Fruit fly (Drosophila melanogaster) whole organism, embryonic: ENCODE measurements around the gene Mco4.

ENCODE experiments used
- CG17186 ChIP-seq: fragments of 200-800 bp; sonication (Bioruptor generic); optimal IDR thresholded peaks from 3 replicates; lab custom pipeline; 2017; ENCODE audit warnings: missing biosample characterization, missing genetic modification reagents, missing genetic modification characterization
- CG17802 ChIP-seq: fragments of 200-800 bp; sonication (Bioruptor generic); optimal IDR thresholded peaks from 2 replicates; lab custom pipeline; 2018; ENCODE audit warnings: missing biosample characterization, mild to moderate bottlenecking, missing genetic modification characterization, moderate library complexity
- CG2129 ChIP-seq: fragments of 200-800 bp; sonication (Bioruptor generic); IDR thresholded peaks from 2 replicates; pipeline ENCODE4 v1.3.6; 2022; ENCODE audit warnings: missing biosample characterization, missing genetic modification characterization; ENCODE audit not compliant: partially characterized antibody
- CG2875 ChIP-seq: fragments of 200-800 bp; sonication (Bioruptor generic); optimal IDR thresholded peaks from 2 replicates; lab custom pipeline; 2017; ENCODE audit warnings: missing biosample characterization, mild to moderate bottlenecking, missing genetic modification characterization, missing genetic modification reagents
- CG34224 ChIP-seq: fragments of 200-800 bp; sonication (Bioruptor generic); IDR thresholded peaks from 3 replicates; pipeline ENCODE4 v1.3.6; 2022; ENCODE audit warnings: missing biosample characterization, missing genetic modification characterization; ENCODE audit not compliant: partially characterized antibody
- CG5180 ChIP-seq: fragments of 200-800 bp; sonication (Bioruptor generic); optimal IDR thresholded peaks from 3 replicates; lab custom pipeline; 2017; ENCODE audit warnings: missing biosample characterization, missing genetic modification characterization, mild to moderate bottlenecking, moderate library complexity, missing genetic modification reagents
- CG6765 ChIP-seq: fragments of 200-800 bp; sonication (Bioruptor generic); optimal IDR thresholded peaks from 3 replicates; lab custom pipeline; 2017; ENCODE audit warnings: missing biosample characterization, mild to moderate bottlenecking, missing genetic modification characterization
- Six4 ChIP-seq: fragments of 200-800 bp; sonication (Bioruptor generic); optimal IDR thresholded peaks from 2 replicates; lab custom pipeline; 2016; ENCODE audit warnings: missing biosample characterization, missing genetic modification characterization
- Sox102F ChIP-seq: fragments of 200-800 bp; sonication (Bioruptor generic); optimal IDR thresholded peaks from 2 replicates; lab custom pipeline; 2018; ENCODE audit warnings: missing biosample characterization, mild to moderate bottlenecking, missing genetic modification characterization, moderate library complexity
- bbx ChIP-seq: fragments of 200-800 bp; sonication (Bioruptor generic); IDR thresholded peaks from 2 replicates; pipeline ENCODE4 v1.3.6; 2022; ENCODE audit warnings: missing biosample characterization, missing genetic modification characterization; ENCODE audit not compliant: partially characterized antibody
- esg ChIP-seq: fragments of 200-800 bp; sonication (Bioruptor generic); conservative IDR thresholded peaks from 2 replicates; pipeline ENCODE4 v1.3.6; 2022; ENCODE audit warnings: missing biosample characterization, missing genetic modification characterization
- gt ChIP-seq: fragments of 200-800 bp; sonication (Bioruptor generic); IDR thresholded peaks from 2 replicates; pipeline ENCODE4 v1.3.6; 2022; ENCODE audit warnings: missing biosample characterization, missing genetic modification characterization
- ham ChIP-seq: fragments of 200-800 bp; sonication (Bioruptor generic); IDR thresholded peaks from 2 replicates; pipeline ENCODE4 v1.3.6; 2022; ENCODE audit warnings: missing biosample characterization, missing genetic modification characterization
- repo ChIP-seq: fragments of 200-800 bp; sonication (Bioruptor generic); optimal IDR thresholded peaks from 2 replicates; lab custom pipeline; 2016; ENCODE audit warnings: missing biosample characterization, missing genetic modification characterization

- TF ChIP-seq Six4 (GFP tag; lab: Kevin White, UChicago) (no peak), CG6765 (GFP tag; lab: Kevin White, UChicago) (no peak), CG5180 (GFP tag; lab: Kevin White, UChicago) (no peak), Sox102F (GFP tag; lab: Kevin White, UChicago) (no peak), repo (GFP tag; lab: Kevin White, UChicago) (no peak), ham (GFP tag; lab: Robert Waterston, UW) (no peak), CG2129 (no peak), CG17802 (tag; lab: Kevin White, UChicago) (no peak), CG2875 (GFP tag; lab: Kevin White, UChicago) (no peak), CG17186 (no peak), esg (GFP tag; lab: Robert Waterston, UW) (no peak), bbx (GFP tag; lab: Robert Waterston, UW) (no peak), gt (no peak), CG34224 (GFP tag; lab: Robert Waterston, UW) (no peak)
These were observed 10.0 kb downstream of the Mco4 start for dm6 chrX:17845820-17846379.
